Fruit fly (Drosophila melanogaster) whole organism, embryonic: ENCODE data around the gene lili.

Source experiments
- Bdp1 ChIP-seq: fragments of 200-800 bp; sonication (Bioruptor generic); optimal IDR thresholded peaks from 3 replicates; lab custom pipeline; 2016; ENCODE audit warnings: missing biosample characterization, missing genetic modification characterization
- CG12219 ChIP-seq: fragments of 200-800 bp; sonication (Bioruptor generic); optimal IDR thresholded peaks from 3 replicates; lab custom pipeline; 2018; ENCODE audit warnings: missing biosample characterization, mild to moderate bottlenecking, missing genetic modification characterization
- CG16815 ChIP-seq: fragments of 200-800 bp; sonication (Bioruptor generic); optimal IDR thresholded peaks from 3 replicates; lab custom pipeline; 2017; ENCODE audit warnings: missing biosample characterization, mild to moderate bottlenecking, missing genetic modification characterization
- CG18764 ChIP-seq: fragments of 200-800 bp; sonication (Bioruptor generic); optimal IDR thresholded peaks from 3 replicates; lab custom pipeline; 2016; ENCODE audit warnings: missing biosample characterization, missing genetic modification characterization
- CG32767 ChIP-seq: fragments of 200-800 bp; sonication (Bioruptor generic); IDR thresholded peaks from 2 replicates; pipeline ENCODE4 v1.3.6; 2022; ENCODE audit warnings: missing biosample characterization, missing genetic modification characterization
- CG3281 ChIP-seq: fragments of 200-800 bp; sonication (Bioruptor generic); optimal IDR thresholded peaks from 3 replicates; lab custom pipeline; 2017; ENCODE audit warnings: missing biosample characterization, mild to moderate bottlenecking, missing genetic modification characterization
- CG43689 ChIP-seq: fragments of 200-800 bp; sonication (Bioruptor generic); IDR thresholded peaks from 2 replicates; pipeline ENCODE4 v1.3.6; 2022; ENCODE audit warnings: missing biosample characterization, missing genetic modification characterization
- CG4730 ChIP-seq: fragments of 200-800 bp; sonication (Bioruptor generic); IDR thresholded peaks from 2 replicates; pipeline ENCODE4 v1.3.6; 2022; ENCODE audit warnings: missing biosample characterization, missing genetic modification characterization
- CG6272 ChIP-seq: fragments of 200-800 bp; sonication (Bioruptor generic); IDR thresholded peaks from 2 replicates; pipeline ENCODE4 v1.3.6; 2022; ENCODE audit warnings: missing biosample characterization, missing genetic modification characterization
- D ChIP-seq, 2 experiments: fragments of 200-800 bp in 1 of 2; fragments of >200 bp in 1 of 2; sonication (Bioruptor generic) in 1 of 2; optimal IDR thresholded peaks; 2 replicates in 1 of 2; 3 replicates in 1 of 2; lab custom pipeline; 2017; ENCODE audit warnings: mild to moderate bottlenecking in 1 of 2, missing biosample characterization in 1 of 2, missing genetic modification characterization in 1 of 2, missing genetic modification reagents in 1 of 2
- Fer1 ChIP-seq: fragments of 200-800 bp; sonication (Bioruptor generic); optimal IDR thresholded peaks from 2 replicates; lab custom pipeline; 2017; ENCODE audit warnings: missing biosample characterization, mild to moderate bottlenecking, missing genetic modification characterization
- HHEX ChIP-seq: fragments of 200-800 bp; sonication (Bioruptor generic); optimal IDR thresholded peaks from 3 replicates; lab custom pipeline; 2017; ENCODE audit warnings: missing biosample characterization, mild to moderate bottlenecking, missing genetic modification characterization, missing genetic modification reagents
- Hand ChIP-seq: fragments of 200-800 bp; sonication (Bioruptor generic); optimal IDR thresholded peaks from 2 replicates; lab custom pipeline; 2017; ENCODE audit warnings: mild to moderate bottlenecking, missing biosample characterization, missing genetic modification reagents, missing genetic modification characterization
- Rx ChIP-seq: fragments of 200-800 bp; sonication (Bioruptor generic); IDR thresholded peaks from 2 replicates; pipeline ENCODE4 v1.3.6; 2022; ENCODE audit warnings: missing biosample characterization, missing genetic modification characterization
- Vsx1 ChIP-seq: fragments of 200-800 bp; sonication (Bioruptor generic); optimal IDR thresholded peaks from 2 replicates; lab custom pipeline; 2017; ENCODE audit warnings: missing biosample characterization, mild to moderate bottlenecking, missing genetic modification characterization, missing genetic modification reagents
- ac ChIP-seq: fragments of 200-800 bp; sonication (Bioruptor generic); optimal IDR thresholded peaks from 3 replicates; lab custom pipeline; 2017; ENCODE audit warnings: missing biosample characterization, mild to moderate bottlenecking, missing genetic modification characterization
- ara ChIP-seq: fragments of 200-800 bp; sonication (Bioruptor generic); IDR thresholded peaks from 2 replicates; pipeline ENCODE4 v1.3.6; 2022; ENCODE audit warnings: missing biosample characterization, missing genetic modification characterization
- ato ChIP-seq: fragments of 200-800 bp; sonication (Bioruptor generic); IDR thresholded peaks from 2 replicates; pipeline ENCODE4 v1.3.6; 2022; ENCODE audit warnings: missing biosample characterization, missing genetic modification characterization; ENCODE audit not compliant: partially characterized antibody
- bab2 ChIP-seq: fragments of 200-800 bp; sonication (Bioruptor generic); optimal IDR thresholded peaks from 2 replicates; lab custom pipeline; 2016; ENCODE audit warnings: missing biosample characterization, missing genetic modification characterization
- cato ChIP-seq: fragments of 200-800 bp; sonication (Bioruptor generic); optimal IDR thresholded peaks from 2 replicates; lab custom pipeline; 2016; ENCODE audit warnings: missing biosample characterization, missing genetic modification characterization, borderline replicate concordance
- cg ChIP-seq: fragments of 200-800 bp; sonication (Bioruptor generic); optimal IDR thresholded peaks from 3 replicates; lab custom pipeline; 2019; ENCODE audit warnings: missing biosample characterization, mild to moderate bottlenecking, missing genetic modification characterization, moderate library complexity
- chm ChIP-seq: fragments of 200-800 bp; sonication (Bioruptor generic); IDR thresholded peaks from 2 replicates; pipeline ENCODE4 v1.3.6; 2022; ENCODE audit warnings: missing biosample characterization, missing genetic modification characterization
- chn ChIP-seq: fragments of 200-800 bp; sonication (Bioruptor generic); optimal IDR thresholded peaks from 2 replicates; lab custom pipeline; 2016; ENCODE audit warnings: missing biosample characterization, missing genetic modification characterization
- ci ChIP-seq: fragments of 200-800 bp; sonication (Bioruptor generic); IDR thresholded peaks from 3 replicates; pipeline ENCODE4 v1.3.6; 2022; ENCODE audit warnings: missing biosample characterization, missing genetic modification characterization
- eyg ChIP-seq: fragments of 200-800 bp; sonication (Bioruptor generic); optimal IDR thresholded peaks from 3 replicates; lab custom pipeline; 2016; ENCODE audit warnings: missing biosample characterization, missing genetic modification characterization
- fd3F ChIP-seq: fragments of 200-800 bp; sonication (Bioruptor generic); optimal IDR thresholded peaks from 2 replicates; lab custom pipeline; 2018; ENCODE audit warnings: missing biosample characterization, mild to moderate bottlenecking, missing genetic modification characterization, moderate library complexity
- gcm ChIP-seq: fragments of 200-800 bp; sonication (Bioruptor generic); optimal IDR thresholded peaks from 2 replicates; lab custom pipeline; 2019; ENCODE audit warnings: missing biosample characterization, mild to moderate bottlenecking, missing genetic modification characterization, moderate library complexity
- gcm2 ChIP-seq: fragments of 200-800 bp; sonication (Bioruptor generic); optimal IDR thresholded peaks from 2 replicates; lab custom pipeline; 2016; ENCODE audit warnings: missing biosample characterization, missing genetic modification characterization
- gfzf ChIP-seq: fragments of 200-800 bp; sonication (Bioruptor generic); optimal IDR thresholded peaks from 2 replicates; lab custom pipeline; 2016; ENCODE audit warnings: missing biosample characterization, mild to moderate bottlenecking, missing genetic modification characterization, moderate library complexity
- hb ChIP-seq: fragments of 200-800 bp; sonication (Bioruptor generic); IDR thresholded peaks from 3 replicates; pipeline ENCODE4 v1.3.6; 2022; ENCODE audit warnings: missing biosample characterization, missing genetic modification characterization; ENCODE audit not compliant: partially characterized antibody
- hbn ChIP-seq: fragments of 200-800 bp; sonication (Bioruptor generic); IDR thresholded peaks from 2 replicates; pipeline ENCODE4 v1.3.6; 2022; ENCODE audit warnings: missing biosample characterization, missing genetic modification characterization; ENCODE audit not compliant: partially characterized antibody
- ind ChIP-seq: fragments of 200-800 bp; sonication (Bioruptor generic); optimal IDR thresholded peaks from 3 replicates; lab custom pipeline; 2016; ENCODE audit warnings: missing biosample characterization, missing genetic modification characterization
- insv ChIP-seq, 2 experiments: fragments of 200-800 bp; sonication (Bioruptor generic); optimal IDR thresholded peaks; 3 replicates each; lab custom pipeline; 2016 to 2018; ENCODE audit warnings: missing biosample characterization in 2 of 2, missing genetic modification characterization in 2 of 2
- jigr1 ChIP-seq: fragments of 200-800 bp; sonication (Bioruptor generic); IDR thresholded peaks from 3 replicates; pipeline ENCODE4 v1.3.6; 2022; ENCODE audit warnings: missing biosample characterization, missing genetic modification characterization
- kay ChIP-seq: fragments of 200-800 bp; sonication (Bioruptor generic); optimal IDR thresholded peaks from 2 replicates; lab custom pipeline; 2016; ENCODE audit warnings: missing biosample characterization, missing genetic modification characterization
- lab ChIP-seq: fragments of 200-800 bp; sonication (Bioruptor generic); optimal IDR thresholded peaks from 3 replicates; lab custom pipeline; 2017; ENCODE audit warnings: missing biosample characterization, missing genetic modification characterization, mild to moderate bottlenecking, moderate library complexity, missing genetic modification reagents
- maf-S ChIP-seq: fragments of 200-800 bp; sonication (Bioruptor generic); optimal IDR thresholded peaks from 2 replicates; lab custom pipeline; 2016; ENCODE audit warnings: missing biosample characterization, missing genetic modification characterization
- oc ChIP-seq: fragments of 200-800 bp; sonication (Bioruptor generic); optimal IDR thresholded peaks from 2 replicates; lab custom pipeline; 2018; ENCODE audit warnings: missing biosample characterization, mild to moderate bottlenecking, missing genetic modification characterization, moderate library complexity
- p53 ChIP-seq: fragments of 200-800 bp; sonication (Bioruptor generic); optimal IDR thresholded peaks from 2 replicates; lab custom pipeline; 2016; ENCODE audit warnings: missing biosample characterization, missing genetic modification characterization
- pan ChIP-seq, 4 experiments: fragments of >200 bp in 3 of 4; fragments of 200-800 bp in 1 of 4; sonication (Bioruptor generic) in 1 of 4; optimal IDR thresholded peaks in 3 of 4; IDR thresholded peaks in 1 of 4; 2 replicates each; pipeline versions ENCODE4 v1.3.6 to Lab custom; 2017 to 2022; ENCODE audit warnings: missing biosample characterization in 2 of 4, missing genetic modification characterization in 2 of 4, mixed read lengths in 1 of 4
- pnt ChIP-seq: fragments of 200-800 bp; sonication (Bioruptor generic); optimal IDR thresholded peaks from 3 replicates; lab custom pipeline; 2016; ENCODE audit warnings: missing biosample characterization, missing genetic modification characterization
- pzg ChIP-seq: fragments of 200-800 bp; sonication (Bioruptor generic); optimal IDR thresholded peaks from 3 replicates; lab custom pipeline; 2018; ENCODE audit warnings: missing biosample characterization, mild to moderate bottlenecking, missing genetic modification characterization, moderate library complexity
- rib ChIP-seq: fragments of 200-800 bp; sonication (Bioruptor generic); IDR thresholded peaks from 2 replicates; pipeline ENCODE4 v1.3.6; 2022; ENCODE audit warnings: missing biosample characterization, missing genetic modification characterization
- row ChIP-seq: fragments of 200-800 bp; sonication (Bioruptor generic); IDR thresholded peaks from 3 replicates; pipeline ENCODE4 v1.3.6; 2022; ENCODE audit warnings: missing biosample characterization, missing genetic modification characterization
- run ChIP-seq: fragments of 200-800 bp; sonication (Bioruptor generic); optimal IDR thresholded peaks from 3 replicates; lab custom pipeline; 2018; ENCODE audit warnings: missing biosample characterization, mild to moderate bottlenecking, missing genetic modification characterization
- tio ChIP-seq: fragments of 200-800 bp; sonication (Bioruptor generic); optimal IDR thresholded peaks from 2 replicates; lab custom pipeline; 2017; ENCODE audit warnings: missing biosample characterization, missing genetic modification characterization, inconsistent platforms
- tna ChIP-seq: fragments of 200-800 bp; sonication (Bioruptor generic); IDR thresholded peaks from 2 replicates; pipeline ENCODE4 v1.3.6; 2022; ENCODE audit warnings: missing biosample characterization, missing genetic modification characterization; ENCODE audit not compliant: partially characterized antibody
- twi ChIP-seq: fragments of 200-800 bp; optimal IDR thresholded peaks from 2 replicates; lab custom pipeline; 2019; ENCODE audit warnings: missing biosample characterization, mild to moderate bottlenecking, missing genetic modification characterization, moderate library complexity

The lili gene

dm6 chr3R:24813637-24814301 is at the start of gene lili, which contains the start of gene CG34150 (continued):
- TF ChIP-seq pnt (GFP tag; lab: Kevin White, UChicago): peak; percentile 3
- TF ChIP-seq run (tag; lab: Kevin White, UChicago): no peak
- TF ChIP-seq CG6272 (GFP tag; lab: Robert Waterston, UW): peak; percentile 72
- peak; percentile 67 for TF ChIP-seq CG3281
- TF ChIP-seq p53 (GFP tag; lab: Kevin White, UChicago): peak; percentile 50
- TF ChIP-seq gfzf (GFP tag; lab: Kevin White, UChicago): peak; percentile 35
- peak; percentile 63 for TF ChIP-seq kay (GFP tag; lab: Kevin White, UChicago)
- TF ChIP-seq Rx (GFP tag; lab: Robert Waterston, UW): no peak
- peak; percentile 7 for TF ChIP-seq CG16815 (GFP tag; lab: Kevin White, UChicago)
- no peak for TF ChIP-seq CG12219 (GFP tag; lab: Kevin White, UChicago)
- TF ChIP-seq jigr1 (GFP tag; lab: Robert Waterston, UW): peak; percentile 36; the same call in 1 of the 3 replicates
- TF ChIP-seq HHEX (GFP tag; lab: Kevin White, UChicago): no peak
- TF ChIP-seq Fer1 (GFP tag; lab: Kevin White, UChicago): peak; percentile 69
- no peak for TF ChIP-seq D (optimal IDR thresholded peaks at IDR 0.05; lab: Kevin White, UChicago)
- no peak for TF ChIP-seq D (GFP tag; optimal IDR thresholded peaks at IDR 0.05; lab: Kevin White, UChicago)
- TF ChIP-seq chm: peak; percentile 87
- peak; percentile 54 for TF ChIP-seq tio (GFP tag; lab: Kevin White, UChicago)
- TF ChIP-seq ato (GFP tag; lab: Robert Waterston, UW): peak; percentile 58; the same call in 1 of the 2 replicates
- TF ChIP-seq insv (GFP tag; optimal IDR thresholded peaks at IDR 0.05; lab: Kevin White, UChicago): peak in 1 of 2 experiments; percentile 32
- TF ChIP-seq CG32767: peak; percentile 73; the same call in 1 of the 2 replicates
- peak; percentile 90 for TF ChIP-seq row (GFP tag; lab: Robert Waterston, UW)
- TF ChIP-seq Hand (GFP tag; lab: Kevin White, UChicago): no peak
- peak; percentile 60 for TF ChIP-seq CG4730
- TF ChIP-seq cato: peak; percentile 34
- TF ChIP-seq cg (GFP tag; lab: Kevin White, UChicago): no peak
- peak; percentile 76 for TF ChIP-seq bab2 (GFP tag; lab: Kevin White, UChicago)
- TF ChIP-seq ci (GFP tag; lab: Robert Waterston, UW): peak; percentile 73
- no peak for TF ChIP-seq oc (tag; lab: Kevin White, UChicago)
- TF ChIP-seq lab (GFP tag; lab: Kevin White, UChicago): peak; percentile 71
- peak; percentile 67; the same call in 1 of the 3 replicates for TF ChIP-seq hb (GFP tag; lab: Robert Waterston, UW)
- TF ChIP-seq gcm2 (GFP tag; lab: Kevin White, UChicago): peak; percentile 48
- no peak for TF ChIP-seq rib (GFP tag; lab: Robert Waterston, UW)
- TF ChIP-seq ac (GFP tag; lab: Kevin White, UChicago): no peak
- peak; percentile 62 for TF ChIP-seq maf-S
- peak; percentile 16; the same call in 1 of the 2 replicates for TF ChIP-seq tna
- TF ChIP-seq Bdp1 (GFP tag; lab: Kevin White, UChicago): peak; percentile 61
- peak; percentile 60 for TF ChIP-seq pzg (GFP tag; lab: Kevin White, UChicago)
- TF ChIP-seq fd3F (GFP tag; lab: Kevin White, UChicago): peak; percentile 67
- TF ChIP-seq CG18764: peak; percentile 73
- TF ChIP-seq gcm (GFP tag; lab: Kevin White, UChicago): peak; percentile 57
- TF ChIP-seq Vsx1 (GFP tag; lab: Kevin White, UChicago): no peak
- TF ChIP-seq pan (optimal IDR thresholded peaks at IDR 0.05; lab: Kevin White, UChicago): no peak
- peak in 1 of 2 experiments; percentile 67 for TF ChIP-seq pan (GFP tag; optimal IDR thresholded peaks at IDR 0.05 in 1 of 2, IDR thresholded peaks at IDR 0.05 in 1 of 2)
- TF ChIP-seq chn (GFP tag; lab: Kevin White, UChicago): peak; percentile 78
- no peak for TF ChIP-seq eyg
- TF ChIP-seq CG43689 (GFP tag; lab: Robert Waterston, UW): no peak
- peak; percentile 46; the same call in 1 of the 2 replicates for TF ChIP-seq ara (GFP tag; lab: Robert Waterston, UW)
- peak; percentile 73 for TF ChIP-seq ind (GFP tag; lab: Kevin White, UChicago)
- TF ChIP-seq hbn (GFP tag; lab: Robert Waterston, UW): peak; percentile 75
- TF ChIP-seq twi (tag; lab: Kevin White, UChicago): peak; percentile 56
